Fruit fly (Drosophila melanogaster): Measurements from ENCODE around the gene CG17328.

CG17328 gene

DNA sequence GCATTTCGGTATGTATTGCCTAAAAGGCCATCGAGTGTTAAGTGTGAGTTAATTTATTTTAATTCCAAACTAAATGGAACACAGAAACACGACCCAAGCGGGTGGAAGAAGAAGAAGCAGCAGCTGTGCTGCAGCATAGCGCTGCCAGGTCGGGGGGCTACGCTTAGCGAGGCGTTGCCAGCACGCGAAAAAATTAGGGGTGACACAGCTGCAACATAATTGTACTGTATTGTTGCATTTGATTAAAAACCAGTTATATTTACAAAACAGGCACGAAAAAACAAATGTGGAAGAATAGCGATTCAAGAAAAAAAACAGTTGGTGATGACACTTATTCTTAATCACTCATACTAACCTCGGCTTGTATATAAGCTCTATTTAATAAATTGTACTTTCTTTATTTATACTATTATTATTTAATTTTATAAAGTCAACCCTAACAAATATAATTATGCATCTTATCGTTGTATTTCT is 50.5 kb downstream of the CG17328 start (continued):
- TF ChIP-seq Hr51 (GFP tag; optimal IDR thresholded peaks at IDR 0.05) (peak; percentile 7 to 84), CG10147 (GFP tag; optimal IDR thresholded peaks at IDR 0.05) (no peak), TFAM (GFP tag; optimal IDR thresholded peaks at IDR 0.05) (no peak), CG9609 (GFP tag; optimal IDR thresholded peaks at IDR 0.05) (peak; percentile 43), CG18599 (GFP tag; optimal IDR thresholded peaks at IDR 0.05) (peak; percentile 76), odd (GFP tag; optimal IDR thresholded peaks at IDR 0.05) (no peak), BtbVII (GFP tag; optimal IDR thresholded peaks at IDR 0.05) (peak; percentile 41), trem (tag; optimal IDR thresholded peaks at IDR 0.05) (peak; percentile 37), CkIIα-i1 (GFP tag; IDR thresholded peaks at IDR 0.05) (no peak), peb (GFP tag; IDR thresholded peaks at IDR 0.05) (peak; percentile 58), exex (tag; optimal IDR thresholded peaks at IDR 0.05) (peak; percentile 23), CG34376 (GFP tag; optimal IDR thresholded peaks at IDR 0.05) (no peak), nerfin-2 (GFP tag; IDR thresholded peaks at IDR 0.05; ENCODE audit: partially characterized antibody) (0 out of 2 replicates have a peak, but pooled peaks have one; percentile 21), CG2129 (GFP tag; IDR thresholded peaks at IDR 0.05; ENCODE audit: partially characterized antibody) (no peak), pb (GFP tag; optimal IDR thresholded peaks at IDR 0.05) (no peak), CG4282 (GFP tag; optimal IDR thresholded peaks at IDR 0.05) (peak; percentile 67), Deaf1 (tag; optimal IDR thresholded peaks at IDR 0.05) (no peak), CG16779 (GFP tag; IDR thresholded peaks at IDR 0.05) (peak; percentile 64; the same call in 1 of the 2 replicates), CG3281 (GFP tag; optimal IDR thresholded peaks at IDR 0.05) (no peak), Dp (GFP tag; optimal IDR thresholded peaks at IDR 0.05) (no peak), Taf1 (GFP tag; IDR thresholded peaks at IDR 0.05) (peak; percentile 62; the same call in 1 of the 2 replicates), gem (tag; optimal IDR thresholded peaks at IDR 0.05) (peak; percentile 83), Max (GFP tag; optimal IDR thresholded peaks at IDR 0.05) (peak; percentile 63), sug (tag; optimal IDR thresholded peaks at IDR 0.05) (no peak), CG10979 (tag; optimal IDR thresholded peaks at IDR 0.05) (peak; percentile 41), wor (GFP tag; IDR thresholded peaks at IDR 0.05) (peak; percentile 66; the same call in 1 of the 2 replicates), sim (GFP tag; IDR thresholded peaks at IDR 0.05) (no peak), CG2199 (GFP tag; IDR thresholded peaks at IDR 0.05) (peak; percentile 86), usp (GFP tag; optimal IDR thresholded peaks at IDR 0.05) (no peak), Atf-2 (GFP tag; optimal IDR thresholded peaks at IDR 0.05) (peak; percentile 61), sens-2 (GFP tag; IDR thresholded peaks at IDR 0.05) (no peak), CG11085 (GFP tag; IDR thresholded peaks at IDR 0.05) (peak; percentile 70), CG4820 (GFP tag; optimal IDR thresholded peaks at IDR 0.05) (peak; percentile 61), CG6689 (GFP tag; IDR thresholded peaks at IDR 0.05) (peak; percentile 79), knrl (GFP tag; IDR thresholded peaks at IDR 0.05; ENCODE audit: partially characterized antibody) (peak; percentile 68), CG6765 (GFP tag; optimal IDR thresholded peaks at IDR 0.05) (peak; percentile 3), inv (GFP tag; IDR thresholded peaks at IDR 0.05; ENCODE audit: partially characterized antibody) (peak; percentile 55), lab (GFP tag; optimal IDR thresholded peaks at IDR 0.05) (no peak), nom (GFP tag; optimal IDR thresholded peaks at IDR 0.05) (no peak), lola (GFP tag; optimal IDR thresholded peaks at IDR 0.05) (peak in 1 of 3 experiments; percentile 65), az2 (GFP tag; optimal IDR thresholded peaks at IDR 0.05) (peak; percentile 62), CG10321 (GFP tag; IDR thresholded peaks at IDR 0.05) (0 out of 2 replicates have a peak, but pooled peaks have one; percentile 40), z (GFP tag; IDR thresholded peaks at IDR 0.05) (no peak), vnd (GFP tag; IDR thresholded peaks at IDR 0.05; ENCODE audit: partially characterized antibody) (no peak), dmrt99B (tag; optimal IDR thresholded peaks at IDR 0.05) (no peak), nmo (GFP tag; optimal IDR thresholded peaks at IDR 0.05) (peak; percentile 78), Doc3 (GFP tag; IDR thresholded peaks at IDR 0.05; ENCODE audit: partially characterized antibody) (0 out of 3 replicates have a peak, but pooled peaks have one; percentile 37), CG17612 (GFP tag; IDR thresholded peaks at IDR 0.05) (peak; percentile 46; the same call in 1 of the 2 replicates), CG12236 (GFP tag; optimal IDR thresholded peaks at IDR 0.05) (peak; percentile 14)

All from whole organism, embryonic.